Fruit fly (Drosophila melanogaster): Measurements from ENCODE around the gene IleRS.
A peak's percentile ranks its signal among the peaks of the same experiment; 100 is the strongest.

The IleRS gene

DNA sequence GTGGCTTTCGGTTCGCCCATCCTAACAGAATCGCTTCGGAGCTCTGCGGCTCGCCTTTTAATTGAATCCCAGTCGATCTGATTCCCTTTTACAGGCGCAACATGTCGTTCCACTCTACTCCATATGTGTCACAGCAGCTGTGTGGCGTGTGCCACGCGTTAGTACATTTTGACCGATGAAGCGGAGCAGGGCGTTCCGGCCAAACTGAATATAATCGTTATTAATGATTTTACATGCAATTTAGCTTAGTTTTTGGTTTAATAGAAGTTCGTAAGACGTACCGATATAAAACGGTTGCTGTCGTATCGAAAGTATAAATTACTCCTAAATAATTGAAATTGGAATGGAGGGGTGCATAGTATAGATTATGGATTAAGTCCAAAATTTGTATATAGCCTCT, 21.9 kb upstream of the IleRS start, which contains the start of gene CG11523 (continued):
- TF ChIP-seq B-H1 (GFP tag; IDR thresholded peaks at IDR 0.05) (no peak), CG1233 (GFP tag; optimal IDR thresholded peaks at IDR 0.05) (no peak), CG4424 (GFP tag; optimal IDR thresholded peaks at IDR 0.05) (no peak), jumu (GFP tag; optimal IDR thresholded peaks at IDR 0.05) (no peak), luna (GFP tag; optimal IDR thresholded peaks at IDR 0.05) (no peak), HLH3B (GFP tag; IDR thresholded peaks at IDR 0.05) (no peak), her (GFP tag; optimal IDR thresholded peaks at IDR 0.05) (peak; percentile 19), CG11247 (GFP tag; IDR thresholded peaks at IDR 0.05) (peak; percentile 11; the same call in 1 of the 2 replicates), CG11504 (tag; optimal IDR thresholded peaks at IDR 0.05) (peak; percentile 48), fu2 (GFP tag; optimal IDR thresholded peaks at IDR 0.05) (no peak), ems (GFP tag; optimal IDR thresholded peaks at IDR 0.05) (no peak), PHDP (tag; optimal IDR thresholded peaks at IDR 0.05) (no peak), Trl (optimal IDR thresholded peaks at IDR 0.05) (no peak), Trl (GFP tag; optimal IDR thresholded peaks at IDR 0.05) (no peak), CG1602 (GFP tag; optimal IDR thresholded peaks at IDR 0.05) (no peak), Hr39 (optimal IDR thresholded peaks at IDR 0.05) (no peak), NC2α (GFP tag; optimal IDR thresholded peaks at IDR 0.05) (no peak), CG10462 (GFP tag; optimal IDR thresholded peaks at IDR 0.05) (no peak), Dref (GFP tag; IDR thresholded peaks at IDR 0.05) (peak; percentile 42), Dip2 (GFP tag; IDR thresholded peaks at IDR 0.05) (no peak), amos (GFP tag; IDR thresholded peaks at IDR 0.05; ENCODE audit: partially characterized antibody) (peak; percentile 57), CG9932 (GFP tag; IDR thresholded peaks at IDR 0.05) (peak; percentile 42; the same call in 1 of the 2 replicates), Meics (GFP tag; optimal IDR thresholded peaks at IDR 0.05) (no peak), CG7556 (GFP tag; optimal IDR thresholded peaks at IDR 0.05) (no peak), wor (GFP tag; IDR thresholded peaks at IDR 0.05) (no peak), Ets65A (GFP tag) (no peak), Nf-YB (GFP tag; optimal IDR thresholded peaks at IDR 0.05) (no peak), bowl (GFP tag; IDR thresholded peaks at IDR 0.05) (no peak), tin (GFP tag; optimal IDR thresholded peaks at IDR 0.05) (no peak), grau (tag; optimal IDR thresholded peaks at IDR 0.05) (peak; percentile 30), Sry-β (GFP tag; optimal IDR thresholded peaks at IDR 0.05) (peak; percentile 27), chif (GFP tag; optimal IDR thresholded peaks at IDR 0.05) (no peak), esg (GFP tag; conservative IDR thresholded peaks at IDR 0.05) (no peak), CG12236 (GFP tag; optimal IDR thresholded peaks at IDR 0.05) (no peak), CG10543 (GFP tag; optimal IDR thresholded peaks at IDR 0.05) (no peak), CG17361 (GFP tag; IDR thresholded peaks at IDR 0.05) (no peak), nmo (GFP tag; optimal IDR thresholded peaks at IDR 0.05) (peak; percentile 10), Vsx1 (GFP tag; optimal IDR thresholded peaks at IDR 0.05) (no peak), BEAF-32 (GFP tag; optimal IDR thresholded peaks at IDR 0.05) (peak; percentile 57), CG3847 (GFP tag; IDR thresholded peaks at IDR 0.05) (no peak), CG16863 (GFP tag; optimal IDR thresholded peaks at IDR 0.05) (no peak), CG4282 (GFP tag; optimal IDR thresholded peaks at IDR 0.05) (no peak), CG10431 (GFP tag; optimal IDR thresholded peaks at IDR 0.05) (no peak), HLH4C (GFP tag; IDR thresholded peaks at IDR 0.05; ENCODE audit: partially characterized antibody) (no peak), bigmax (GFP tag; optimal IDR thresholded peaks at IDR 0.05) (no peak), CG4854 (GFP tag; optimal IDR thresholded peaks at IDR 0.05) (no peak), nau (GFP tag; optimal IDR thresholded peaks at IDR 0.05) (no peak), CG13775 (GFP tag; optimal IDR thresholded peaks at IDR 0.05) (no peak), D (optimal IDR thresholded peaks at IDR 0.05) (no peak), D (GFP tag; optimal IDR thresholded peaks at IDR 0.05) (no peak), CG31441 (GFP tag; IDR thresholded peaks at IDR 0.05) (0 out of 2 replicates have a peak, but pooled peaks have one; percentile 14), repo (GFP tag; optimal IDR thresholded peaks at IDR 0.05) (no peak), CG30403 (GFP tag; optimal IDR thresholded peaks at IDR 0.05) (no peak)

Data from whole organism, embryonic.